Fruit fly (Drosophila melanogaster): ENCODE results near the gene mtm.

The mtm gene

dm6 chr2L:5997609-5998229 lies 39.1 kb downstream of the mtm start (continued):
- peak; percentile 19 for TF ChIP-seq twi (tag; optimal IDR thresholded peaks at IDR 0.05)
- peak; percentile 13 for TF ChIP-seq fd102C (GFP tag; optimal IDR thresholded peaks at IDR 0.05)
- no peak for TF ChIP-seq her (GFP tag; optimal IDR thresholded peaks at IDR 0.05)
- TF ChIP-seq exex (tag; optimal IDR thresholded peaks at IDR 0.05): peak; percentile 4
- peak; percentile 84 for TF ChIP-seq odd (GFP tag; optimal IDR thresholded peaks at IDR 0.05)
- no peak for TF ChIP-seq Neu2 (GFP tag; optimal IDR thresholded peaks at IDR 0.05; ENCODE audit: borderline replicate concordance)
- TF ChIP-seq CG6689 (GFP tag; IDR thresholded peaks at IDR 0.05): peak; percentile 27
- no peak for TF ChIP-seq CG16813 (GFP tag; IDR thresholded peaks at IDR 0.05; ENCODE audit: partially characterized antibody)
- TF ChIP-seq Lhr (GFP tag; optimal IDR thresholded peaks at IDR 0.05): no peak
- no peak for TF ChIP-seq Xbp1 (GFP tag; optimal IDR thresholded peaks at IDR 0.05)
- peak; percentile 43 for TF ChIP-seq CG8924 (tag; optimal IDR thresholded peaks at IDR 0.05)
- TF ChIP-seq oc (tag; optimal IDR thresholded peaks at IDR 0.05): peak; percentile 18
- peak; percentile 45 for TF ChIP-seq Sry-β (GFP tag; optimal IDR thresholded peaks at IDR 0.05)
- no peak for TF ChIP-seq CG6654 (GFP tag; optimal IDR thresholded peaks at IDR 0.05)
- no peak for TF ChIP-seq cas (GFP tag; IDR thresholded peaks at IDR 0.05)
- no peak for TF ChIP-seq Optix (GFP tag; IDR thresholded peaks at IDR 0.05)
- no peak for TF ChIP-seq GATAe (GFP tag; conservative IDR thresholded peaks at IDR 0.05)
- peak; percentile 63 for TF ChIP-seq cg (GFP tag; optimal IDR thresholded peaks at IDR 0.05)
- peak; percentile 59 for TF ChIP-seq Fer3 (tag; optimal IDR thresholded peaks at IDR 0.05)
- TF ChIP-seq CG6813 (GFP tag; optimal IDR thresholded peaks at IDR 0.05): peak; percentile 78
- peak; percentile 47 for TF ChIP-seq CTCF (GFP tag; optimal IDR thresholded peaks at IDR 0.05)
- peak; percentile 63 for TF ChIP-seq Meics (GFP tag; optimal IDR thresholded peaks at IDR 0.05)
- no peak for TF ChIP-seq Taf1 (GFP tag; IDR thresholded peaks at IDR 0.05)
- peak; percentile 6 for TF ChIP-seq CG9437 (GFP tag; optimal IDR thresholded peaks at IDR 0.05)
- no peak for TF ChIP-seq Oaz (GFP tag; IDR thresholded peaks at IDR 0.05)
- no peak for TF ChIP-seq CG2129 (GFP tag; IDR thresholded peaks at IDR 0.05; ENCODE audit: partially characterized antibody)
- TF ChIP-seq Eip74EF (GFP tag; optimal IDR thresholded peaks at IDR 0.05): peak in 1 of 2 experiments; percentile 51
- TF ChIP-seq pros (GFP tag; optimal IDR thresholded peaks at IDR 0.05): peak; percentile 38
- no peak for TF ChIP-seq lov (optimal IDR thresholded peaks at IDR 0.05)
- no peak for TF ChIP-seq lov (GFP tag; IDR thresholded peaks at IDR 0.05)
- TF ChIP-seq CG33557 (GFP tag; optimal IDR thresholded peaks at IDR 0.05): peak; percentile 66
- no peak for TF ChIP-seq mld (GFP tag; IDR thresholded peaks at IDR 0.05; ENCODE audit: partially characterized antibody)
- no peak for TF ChIP-seq chinmo (GFP tag; IDR thresholded peaks at IDR 0.05; ENCODE audit: partially characterized antibody)
- TF ChIP-seq CG2678 (tag; optimal IDR thresholded peaks at IDR 0.05): no peak
- 0 out of 3 replicates have a peak, but pooled peaks have one; percentile 48 for TF ChIP-seq CG11695 (GFP tag; IDR thresholded peaks at IDR 0.05)
- TF ChIP-seq CG12219 (GFP tag; optimal IDR thresholded peaks at IDR 0.05): peak; percentile 73
- TF ChIP-seq CG8290 (GFP tag; optimal IDR thresholded peaks at IDR 0.05): peak; percentile 37
- peak in 1 of 2 experiments; percentile 37 for TF ChIP-seq CG8290 (tag; optimal IDR thresholded peaks at IDR 0.05)
- peak; percentile 21 for TF ChIP-seq trem (tag; optimal IDR thresholded peaks at IDR 0.05)
- no peak for TF ChIP-seq Nf-YA (GFP tag; IDR thresholded peaks at IDR 0.05)
- TF ChIP-seq Mes4 (GFP tag; optimal IDR thresholded peaks at IDR 0.05): peak; percentile 51
- no peak for TF ChIP-seq Aef1 (GFP tag; IDR thresholded peaks at IDR 0.05)
- TF ChIP-seq CG6765 (GFP tag; optimal IDR thresholded peaks at IDR 0.05): peak; percentile 82
- TF ChIP-seq nau (GFP tag; optimal IDR thresholded peaks at IDR 0.05): no peak
- TF ChIP-seq NfI (GFP tag; optimal IDR thresholded peaks at IDR 0.05): peak; percentile 53
- no peak for TF ChIP-seq esg (GFP tag; conservative IDR thresholded peaks at IDR 0.05)
- no peak for TF ChIP-seq seq (GFP tag; IDR thresholded peaks at IDR 0.05)
- peak; percentile 34 for TF ChIP-seq D19A (tag; optimal IDR thresholded peaks at IDR 0.05)
- TF ChIP-seq CG13123 (GFP tag; optimal IDR thresholded peaks at IDR 0.05): no peak
- TF ChIP-seq ap (GFP tag; IDR thresholded peaks at IDR 0.05): no peak

Data from whole organism, embryonic.